Worm (Caenorhabditis elegans): ENCODE data around the gene C06E2.2.

DNA sequence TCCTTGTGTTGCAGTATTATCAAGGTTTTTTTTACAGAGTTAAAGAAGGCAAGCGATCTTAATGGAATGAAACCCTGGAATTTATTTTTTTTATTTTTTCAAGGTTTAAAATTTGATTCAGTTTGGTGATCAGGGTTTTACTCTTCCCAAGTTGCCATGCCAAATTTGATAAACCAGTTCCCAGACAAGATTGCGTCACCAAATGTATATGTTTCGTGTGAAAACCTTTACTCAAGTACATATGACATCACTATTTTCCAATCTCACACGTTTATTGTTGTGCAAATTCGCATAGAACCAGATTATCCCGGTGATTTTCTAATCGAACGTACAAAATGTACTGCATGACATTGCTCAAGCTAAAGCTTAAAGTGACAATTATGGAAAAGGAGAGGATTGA, 740 bp upstream of the C06E2.2 start:
- TF ChIP-seq ztf-11 (tag; optimal IDR thresholded peaks at IDR 0.05) (no peak), ceh-82 (tag; optimal IDR thresholded peaks at IDR 0.05) (no peak), F16B12.6 (tag; optimal IDR thresholded peaks at IDR 0.05) (no peak), aly-2 (tag; optimal IDR thresholded peaks at IDR 0.05) (no peak), ama-1 (optimal IDR thresholded peaks at IDR 0.05) (no peak), blmp-1 (tag; optimal IDR thresholded peaks at IDR 0.05) (no peak)
